Fruit fly (Drosophila melanogaster): ENCODE results near the gene cnc.

The cnc gene

dm6 chr3R:23177457-23177856 lies 49.1 kb downstream of the cnc start:
- TF ChIP-seq Smox (GFP tag; optimal IDR thresholded peaks at IDR 0.05) (no peak), CG6276 (GFP tag; optimal IDR thresholded peaks at IDR 0.05) (no peak), CG16779 (tag; optimal IDR thresholded peaks at IDR 0.05) (no peak), Hr38 (GFP tag; optimal IDR thresholded peaks at IDR 0.05) (no peak), dac (GFP tag; optimal IDR thresholded peaks at IDR 0.05) (no peak), fd85E (GFP tag; optimal IDR thresholded peaks at IDR 0.05) (no peak), CG32006 (GFP tag; optimal IDR thresholded peaks at IDR 0.05) (no peak), dsx (GFP tag; optimal IDR thresholded peaks at IDR 0.05; ENCODE audit: poor library complexity, severe bottlenecking) (no peak), CG3919 (GFP tag; optimal IDR thresholded peaks at IDR 0.05) (no peak), lz (GFP tag; optimal IDR thresholded peaks at IDR 0.05) (no peak), Ets96B (tag; optimal IDR thresholded peaks at IDR 0.05) (no peak), Met (GFP tag; optimal IDR thresholded peaks at IDR 0.05) (no peak)

- TF ChIP-seq Hr4 (GFP tag; optimal IDR thresholded peaks at IDR 0.05) (no peak), fkh (GFP tag; optimal IDR thresholded peaks at IDR 0.05) (peak; percentile 95), CG6808 (GFP tag; optimal IDR thresholded peaks at IDR 0.05) (peak; percentile 23), achi (GFP tag; optimal IDR thresholded peaks at IDR 0.05) (peak; percentile 8), Eip75B (GFP tag; optimal IDR thresholded peaks at IDR 0.05) (peak; percentile 17), svp (GFP tag) (no peak), CG11294 (GFP tag; IDR thresholded peaks at IDR 0.05) (no peak), CG10631 (GFP tag; optimal IDR thresholded peaks at IDR 0.05) (peak; percentile 22), Hr38 (GFP tag; optimal IDR thresholded peaks at IDR 0.05) (no peak), CG15336 (GFP tag; IDR thresholded peaks at IDR 0.05) (no peak), CG11902 (GFP tag; optimal IDR thresholded peaks at IDR 0.05) (no peak), Sox15 (GFP tag; optimal IDR thresholded peaks at IDR 0.05) (no peak), CG8319 (GFP tag; optimal IDR thresholded peaks at IDR 0.05) (no peak), esn (GFP tag; optimal IDR thresholded peaks at IDR 0.05) (peak; percentile 31), Lpt (GFP tag; optimal IDR thresholded peaks at IDR 0.05) (no peak), Eip78C (GFP tag) (peak; percentile 86), CG9139 (GFP tag; optimal IDR thresholded peaks at IDR 0.05) (peak; percentile 10), CG10669 (GFP tag; optimal IDR thresholded peaks at IDR 0.05) (no peak), Blimp-1 (GFP tag; optimal IDR thresholded peaks at IDR 0.05) (no peak), dac (GFP tag; optimal IDR thresholded peaks at IDR 0.05) (no peak), Ets21C (GFP tag; optimal IDR thresholded peaks at IDR 0.05) (no peak), lz (GFP tag; optimal IDR thresholded peaks at IDR 0.05) (no peak), Sox14 (GFP tag; optimal IDR thresholded peaks at IDR 0.05) (no peak), Sox102F (GFP tag; optimal IDR thresholded peaks at IDR 0.05) (peak; percentile 60), CG8119 (GFP tag; IDR thresholded peaks at IDR 0.05) (no peak), Met (GFP tag; optimal IDR thresholded peaks at IDR 0.05) (peak; percentile 29), CG31627 (GFP tag; optimal IDR thresholded peaks at IDR 0.05) (no peak), cyc (GFP tag; optimal IDR thresholded peaks at IDR 0.05) (no peak), vri (GFP tag; optimal IDR thresholded peaks at IDR 0.05) (peak; percentile 24), fd59A (GFP tag; optimal IDR thresholded peaks at IDR 0.05) (peak; percentile 4), Ets96B (tag; optimal IDR thresholded peaks at IDR 0.05) (no peak), eg (GFP tag; IDR thresholded peaks at IDR 0.05) (0 out of 3 replicates have a peak, but pooled peaks have one; percentile 34), salr (GFP tag; optimal IDR thresholded peaks at IDR 0.05) (no peak), net (GFP tag; optimal IDR thresholded peaks at IDR 0.05) (peak; percentile 62), CG32006 (GFP tag; optimal IDR thresholded peaks at IDR 0.05) (no peak), CG3032 (tag; optimal IDR thresholded peaks at IDR 0.05) (no peak), CG6792 (GFP tag; optimal IDR thresholded peaks at IDR 0.05) (peak; percentile 32), CG3919 (GFP tag; optimal IDR thresholded peaks at IDR 0.05) (peak; percentile 23), CG4318 (GFP tag; optimal IDR thresholded peaks at IDR 0.05) (no peak), CG11762 (GFP tag; optimal IDR thresholded peaks at IDR 0.05; ENCODE audit: insufficient read depth) (no peak), acj6 (GFP tag; optimal IDR thresholded peaks at IDR 0.05) (peak; percentile 20), CG7368 (GFP tag; optimal IDR thresholded peaks at IDR 0.05) (no peak), Eip93F (GFP tag; optimal IDR thresholded peaks at IDR 0.05) (no peak), OdsH (GFP tag; optimal IDR thresholded peaks at IDR 0.05) (peak; percentile 23), fd85E (GFP tag; optimal IDR thresholded peaks at IDR 0.05) (peak; percentile 16)
Observed at dm6 chr3R:23176445-23177087, 49.9 kb downstream of the cnc start.
